Worm (Caenorhabditis elegans): ENCODE data around the gene sucg-1.

DNA sequence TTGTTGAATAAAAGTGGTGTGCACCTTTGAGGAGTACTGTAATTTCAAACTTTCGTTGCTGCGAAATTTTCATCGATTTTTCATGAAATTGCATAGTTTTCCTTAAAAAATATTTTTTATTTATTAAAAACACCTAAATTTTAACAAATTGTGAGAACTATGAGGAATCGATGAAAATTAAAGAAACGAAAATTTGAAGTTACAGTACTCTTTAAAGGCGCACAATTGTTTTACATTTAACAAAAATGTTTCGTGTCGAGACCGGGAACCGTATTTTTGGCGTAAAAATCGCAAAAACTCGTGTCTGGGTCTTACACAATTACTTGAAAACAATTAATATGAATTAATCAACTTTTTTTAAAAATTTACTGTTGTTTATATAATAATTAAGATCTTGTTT is 41.4 kb downstream of the sucg-1 start, which contains the start of gene rdl-1:
- TF ChIP-seq nhr-77 (tag; optimal IDR thresholded peaks at IDR 0.05): no peak
- TF ChIP-seq sem-4 (tag; optimal IDR thresholded peaks at IDR 0.05): no peak
- no peak for TF ChIP-seq lsy-2 (tag; optimal IDR thresholded peaks at IDR 0.05)
- no peak for TF ChIP-seq ztf-11 (tag; optimal IDR thresholded peaks at IDR 0.05)
- no peak for TF ChIP-seq elt-3 (tag; optimal IDR thresholded peaks at IDR 0.05)
- no peak for TF ChIP-seq nhr-237 (tag; optimal IDR thresholded peaks at IDR 0.05)
- TF ChIP-seq nhr-25 (tag; optimal IDR thresholded peaks at IDR 0.05): no peak
- no peak for TF ChIP-seq ceh-82 (tag; optimal IDR thresholded peaks at IDR 0.05)
- no peak for TF ChIP-seq mab-5 (tag; optimal IDR thresholded peaks at IDR 0.05)

Data from whole organism, L2 larva.